Fruit fly (Drosophila melanogaster): ENCODE data around the gene CG17726.

Gene CG17726

dm6 chr3R:11260966-11261530 lies 34.5 kb downstream of the CG17726 start:
- TF ChIP-seq CG8478 (optimal IDR thresholded peaks at IDR 0.05) (no peak), EcR (GFP tag; optimal IDR thresholded peaks at IDR 0.05) (no peak), psq (optimal IDR thresholded peaks at IDR 0.05) (no peak), pan (optimal IDR thresholded peaks at IDR 0.05) (no peak), Dll (optimal IDR thresholded peaks at IDR 0.05) (no peak), usp (GFP tag; optimal IDR thresholded peaks at IDR 0.05) (no peak)

- TF ChIP-seq usp (GFP tag; optimal IDR thresholded peaks at IDR 0.05) (no peak), Dll (optimal IDR thresholded peaks at IDR 0.05) (no peak), CG8478 (optimal IDR thresholded peaks at IDR 0.05) (no peak), EcR (GFP tag; optimal IDR thresholded peaks at IDR 0.05) (no peak), psq (optimal IDR thresholded peaks at IDR 0.05) (no peak), pan (optimal IDR thresholded peaks at IDR 0.05) (no peak)
Measured at dm6 chr3R:11263579-11263978, 37.0 kb downstream of the CG17726 start.

dm6 chr3R:11269013-11269412 lies 42.5 kb downstream of the CG17726 start:
- TF ChIP-seq usp (GFP tag; optimal IDR thresholded peaks at IDR 0.05) (no peak), psq (optimal IDR thresholded peaks at IDR 0.05) (no peak), CG8478 (optimal IDR thresholded peaks at IDR 0.05) (no peak), pan (optimal IDR thresholded peaks at IDR 0.05) (no peak), Dll (optimal IDR thresholded peaks at IDR 0.05) (no peak), EcR (GFP tag; optimal IDR thresholded peaks at IDR 0.05) (no peak)

- TF ChIP-seq CG8478 (optimal IDR thresholded peaks at IDR 0.05), result no peak
Measured at dm6 chr3R:11270574-11270973, 44.0 kb downstream of the CG17726 start.

- TF ChIP-seq psq (optimal IDR thresholded peaks at IDR 0.05) (no peak), EcR (GFP tag; optimal IDR thresholded peaks at IDR 0.05) (no peak), CG8478 (optimal IDR thresholded peaks at IDR 0.05) (no peak), Dll (optimal IDR thresholded peaks at IDR 0.05) (no peak), usp (GFP tag; optimal IDR thresholded peaks at IDR 0.05) (no peak), pan (optimal IDR thresholded peaks at IDR 0.05) (no peak)
Measured at dm6 chr3R:11272667-11273066, 46.1 kb downstream of the CG17726 start.

All from whole organism.